Fruit fly (Drosophila melanogaster) whole organism, embryonic: Measurements from ENCODE around the gene Pld3.
A peak's percentile ranks its signal among the peaks of the same experiment; 100 is the strongest.

Experiments used
- Ada2b ChIP-seq: fragments of 200-800 bp; sonication (Bioruptor generic); IDR thresholded peaks from 2 replicates; pipeline ENCODE4 v1.3.6; 2022; ENCODE audit warnings: missing biosample characterization, missing genetic modification characterization
- Atf-2 ChIP-seq: fragments of 200-800 bp; sonication (Bioruptor generic); optimal IDR thresholded peaks from 2 replicates; lab custom pipeline; 2016; ENCODE audit warnings: missing biosample characterization, missing genetic modification characterization
- B-H2 ChIP-seq: fragments of 200-800 bp; sonication (Bioruptor generic); optimal IDR thresholded peaks from 2 replicates; lab custom pipeline; 2018; ENCODE audit warnings: missing biosample characterization, mild to moderate bottlenecking, missing genetic modification characterization
- CG10267 ChIP-seq: fragments of 200-800 bp; sonication (Bioruptor generic); optimal IDR thresholded peaks from 2 replicates; lab custom pipeline; 2018; ENCODE audit warnings: missing biosample characterization, mild to moderate bottlenecking, missing genetic modification characterization, moderate library complexity
- CG10321 ChIP-seq: fragments of 200-800 bp; sonication (Bioruptor generic); IDR thresholded peaks from 2 replicates; pipeline ENCODE4 v1.3.6; 2022; ENCODE audit warnings: missing biosample characterization, missing genetic modification characterization
- CG10654 ChIP-seq: fragments of 200-800 bp; sonication (Bioruptor generic); optimal IDR thresholded peaks from 2 replicates; lab custom pipeline; 2016; ENCODE audit warnings: missing biosample characterization, missing genetic modification characterization
- CG11085 ChIP-seq: fragments of 200-800 bp; sonication (Bioruptor generic); IDR thresholded peaks from 2 replicates; pipeline ENCODE4 v1.3.6; 2022; ENCODE audit warnings: missing biosample characterization, missing genetic modification characterization
- CG11695 ChIP-seq: fragments of 200-800 bp; sonication (Bioruptor generic); IDR thresholded peaks from 3 replicates; pipeline ENCODE4 v1.3.6; 2022; ENCODE audit warnings: missing biosample characterization, missing genetic modification characterization
- CG1233 ChIP-seq: fragments of 200-800 bp; sonication (Bioruptor generic); optimal IDR thresholded peaks from 4 replicates; lab custom pipeline; 2018; ENCODE audit warnings: missing biosample characterization, mild to moderate bottlenecking, missing genetic modification characterization
- CG14050 ChIP-seq: fragments of 200-800 bp; sonication (Bioruptor generic); IDR thresholded peaks from 3 replicates; pipeline ENCODE4 v1.3.6; 2022; ENCODE audit warnings: missing biosample characterization, missing genetic modification characterization
- CG15514 ChIP-seq: fragments of 200-800 bp; sonication (Bioruptor generic); optimal IDR thresholded peaks from 3 replicates; lab custom pipeline; 2017; ENCODE audit warnings: missing biosample characterization, missing genetic modification characterization, mild to moderate bottlenecking, moderate library complexity, missing genetic modification reagents
- CG1603 ChIP-seq: fragments of 200-800 bp; sonication (Bioruptor generic); optimal IDR thresholded peaks from 2 replicates; lab custom pipeline; 2019; ENCODE audit warnings: missing biosample characterization, mild to moderate bottlenecking, missing genetic modification characterization, moderate library complexity
- CG17328 ChIP-seq: fragments of 200-800 bp; sonication (Bioruptor generic); IDR thresholded peaks from 2 replicates; pipeline ENCODE4 v1.3.6; 2022; ENCODE audit warnings: missing biosample characterization, missing genetic modification characterization
- CG18262 ChIP-seq: fragments of 200-800 bp; optimal IDR thresholded peaks from 3 replicates; lab custom pipeline; 2019; ENCODE audit warnings: missing biosample characterization, mild to moderate bottlenecking, missing genetic modification characterization, moderate library complexity
- CG18476 ChIP-seq: fragments of 200-800 bp; sonication (Bioruptor generic); optimal IDR thresholded peaks from 2 replicates; lab custom pipeline; 2016; ENCODE audit warnings: missing biosample characterization, mild to moderate bottlenecking, missing genetic modification characterization
- CG30403 ChIP-seq: fragments of 200-800 bp; sonication (Bioruptor generic); optimal IDR thresholded peaks from 3 replicates; lab custom pipeline; 2016; ENCODE audit warnings: missing biosample characterization, missing genetic modification characterization
- CG34376 ChIP-seq: fragments of 200-800 bp; sonication (Bioruptor generic); optimal IDR thresholded peaks from 2 replicates; lab custom pipeline; 2018; ENCODE audit warnings: missing biosample characterization, mild to moderate bottlenecking, missing genetic modification characterization
- CoRest ChIP-seq: fragments of 200-800 bp; sonication (Bioruptor generic); optimal IDR thresholded peaks from 3 replicates; lab custom pipeline; 2018; ENCODE audit warnings: missing biosample characterization, mild to moderate bottlenecking, missing genetic modification characterization, moderate library complexity
- Dll ChIP-seq: fragments of 200-800 bp; sonication (Bioruptor generic); IDR thresholded peaks from 4 replicates; pipeline ENCODE4 v1.3.6; 2022; ENCODE audit warnings: missing biosample characterization, missing genetic modification characterization; ENCODE audit not compliant: partially characterized antibody
- Eip74EF ChIP-seq, 2 experiments: fragments of 200-800 bp in 1 of 2; fragments of >200 bp in 1 of 2; sonication (Bioruptor generic) in 1 of 2; optimal IDR thresholded peaks; 2 replicates each; lab custom pipeline; 2017 to 2019; ENCODE audit warnings: missing biosample characterization in 2 of 2, missing genetic modification characterization in 2 of 2, mild to moderate bottlenecking in 1 of 2, moderate library complexity in 1 of 2
- Ets65A ChIP-seq: fragments of 200-800 bp; sonication (Bioruptor generic); peaks from one replicate; lab custom pipeline; 2016; ENCODE audit warnings: missing biosample characterization, missing genetic modification characterization
- Ets97D ChIP-seq: fragments of 200-800 bp; sonication (Bioruptor generic); optimal IDR thresholded peaks from 3 replicates; lab custom pipeline; 2016; ENCODE audit warnings: missing biosample characterization, missing genetic modification characterization
- H2.0 ChIP-seq: fragments of 200-800 bp; sonication (Bioruptor generic); IDR thresholded peaks from 2 replicates; pipeline ENCODE4 v1.3.6; 2022; ENCODE audit warnings: missing biosample characterization, missing genetic modification characterization
- HLHmδ ChIP-seq: fragments of 200-800 bp; sonication (Bioruptor generic); optimal IDR thresholded peaks from 2 replicates; lab custom pipeline; 2018; ENCODE audit warnings: missing biosample characterization, mild to moderate bottlenecking, missing genetic modification characterization, moderate library complexity
- Hr3 ChIP-seq: fragments of 200-800 bp; sonication (Bioruptor generic); optimal IDR thresholded peaks from 3 replicates; lab custom pipeline; 2016; ENCODE audit warnings: missing biosample characterization, missing genetic modification characterization
- Lhr ChIP-seq: fragments of 200-800 bp; sonication (Bioruptor generic); optimal IDR thresholded peaks from 3 replicates; lab custom pipeline; 2017; ENCODE audit warnings: mild to moderate bottlenecking, missing biosample characterization, missing genetic modification reagents, missing genetic modification characterization
- Oaz ChIP-seq: fragments of 200-800 bp; sonication (Bioruptor generic); IDR thresholded peaks from 2 replicates; pipeline ENCODE4 v1.3.6; 2022; ENCODE audit warnings: missing biosample characterization, missing genetic modification characterization
- Sin3A ChIP-seq: fragments of >200 bp; optimal IDR thresholded peaks from 2 replicates; lab custom pipeline; 2018
- btn ChIP-seq: fragments of 200-800 bp; sonication (Bioruptor generic); optimal IDR thresholded peaks from 2 replicates; lab custom pipeline; 2016; ENCODE audit warnings: missing biosample characterization, missing genetic modification characterization
- chif ChIP-seq, 2 experiments: fragments of 200-800 bp; sonication (Bioruptor generic); optimal IDR thresholded peaks; 3 replicates each; lab custom pipeline; 2016; ENCODE audit warnings: missing biosample characterization in 2 of 2, missing genetic modification characterization in 2 of 2
- croc ChIP-seq: fragments of 200-800 bp; sonication (Bioruptor generic); conservative IDR thresholded peaks from 3 replicates; pipeline ENCODE4 v1.3.6; 2022; ENCODE audit warnings: missing biosample characterization, missing genetic modification characterization
- crp ChIP-seq, 2 experiments: fragments of 200-800 bp; sonication (Bioruptor generic); optimal IDR thresholded peaks; 2 replicates in 1 of 2; 3 replicates in 1 of 2; lab custom pipeline; 2017; ENCODE audit warnings: missing biosample characterization in 2 of 2, missing genetic modification characterization in 2 of 2, mild to moderate bottlenecking in 1 of 2, moderate library complexity in 1 of 2
- disco-r ChIP-seq: fragments of 200-800 bp; sonication (Bioruptor generic); optimal IDR thresholded peaks from 2 replicates; lab custom pipeline; 2016; ENCODE audit warnings: missing biosample characterization, missing genetic modification characterization
- emc ChIP-seq: fragments of 200-800 bp; sonication (Bioruptor generic); optimal IDR thresholded peaks from 2 replicates; lab custom pipeline; 2016; ENCODE audit warnings: missing biosample characterization, missing genetic modification characterization
- ftz-f1 ChIP-seq: fragments of 200-800 bp; sonication (Bioruptor generic); optimal IDR thresholded peaks from 2 replicates; lab custom pipeline; 2016; ENCODE audit warnings: missing biosample characterization, missing genetic modification characterization
- gfzf ChIP-seq: fragments of 200-800 bp; sonication (Bioruptor generic); optimal IDR thresholded peaks from 2 replicates; lab custom pipeline; 2016; ENCODE audit warnings: missing biosample characterization, mild to moderate bottlenecking, missing genetic modification characterization, moderate library complexity
- gsb-n ChIP-seq: fragments of 200-800 bp; sonication (Bioruptor generic); optimal IDR thresholded peaks from 3 replicates; lab custom pipeline; 2018; ENCODE audit warnings: missing biosample characterization, mild to moderate bottlenecking, missing genetic modification characterization
- h ChIP-seq: fragments of >200 bp; optimal IDR thresholded peaks from 2 replicates; lab custom pipeline; 2017
- hkb ChIP-seq, 2 experiments: fragments of 200-800 bp in 1 of 2; fragments of >200 bp in 1 of 2; sonication (Bioruptor generic) in 1 of 2; IDR thresholded peaks in 1 of 2; optimal IDR thresholded peaks in 1 of 2; 2 replicates each; pipeline versions ENCODE4 v1.3.6 to Lab custom; 2017 to 2022; ENCODE audit warnings: missing biosample characterization in 1 of 2, missing genetic modification characterization in 1 of 2
- lbe ChIP-seq: fragments of 200-800 bp; sonication (Bioruptor generic); optimal IDR thresholded peaks from 2 replicates; lab custom pipeline; 2016; ENCODE audit warnings: missing biosample characterization, mild to moderate bottlenecking, missing genetic modification characterization
- lov ChIP-seq, 2 experiments: fragments of 200-800 bp in 1 of 2; fragments of >200 bp in 1 of 2; sonication (Bioruptor generic) in 1 of 2; IDR thresholded peaks in 1 of 2; optimal IDR thresholded peaks in 1 of 2; 2 replicates in 1 of 2; 3 replicates in 1 of 2; pipeline versions ENCODE4 v1.3.6 to Lab custom; 2017 to 2022; ENCODE audit warnings: missing biosample characterization in 1 of 2, missing genetic modification characterization in 1 of 2
- odd ChIP-seq: fragments of 200-800 bp; sonication (Bioruptor generic); optimal IDR thresholded peaks from 2 replicates; lab custom pipeline; 2017; ENCODE audit warnings: missing biosample characterization, mild to moderate bottlenecking, missing genetic modification characterization
- org-1 ChIP-seq: fragments of 200-800 bp; sonication (Bioruptor generic); optimal IDR thresholded peaks from 2 replicates; lab custom pipeline; 2017; ENCODE audit warnings: missing biosample characterization, missing genetic modification characterization
- pros ChIP-seq: fragments of 200-800 bp; sonication (Bioruptor generic); optimal IDR thresholded peaks from 3 replicates; lab custom pipeline; 2019; ENCODE audit warnings: missing biosample characterization, mild to moderate bottlenecking, missing genetic modification characterization, moderate library complexity
- row ChIP-seq: fragments of 200-800 bp; sonication (Bioruptor generic); IDR thresholded peaks from 3 replicates; pipeline ENCODE4 v1.3.6; 2022; ENCODE audit warnings: missing biosample characterization, missing genetic modification characterization
- sens ChIP-seq: fragments of 200-800 bp; sonication (Bioruptor generic); peaks from one replicate; lab custom pipeline; 2016; ENCODE audit warnings: missing biosample characterization, missing genetic modification characterization
- sisA ChIP-seq: fragments of 200-800 bp; sonication (Bioruptor generic); IDR thresholded peaks from 2 replicates; pipeline ENCODE4 v1.3.6; 2022; ENCODE audit warnings: missing biosample characterization, missing genetic modification characterization
- slp2 ChIP-seq: fragments of 200-800 bp; sonication (Bioruptor generic); optimal IDR thresholded peaks from 2 replicates; lab custom pipeline; 2016; ENCODE audit warnings: missing biosample characterization, missing genetic modification characterization
- sr ChIP-seq: fragments of 200-800 bp; sonication (Bioruptor generic); IDR thresholded peaks from 3 replicates; pipeline ENCODE4 v1.3.6; 2022; ENCODE audit warnings: missing biosample characterization, missing genetic modification characterization
- tna ChIP-seq: fragments of 200-800 bp; sonication (Bioruptor generic); IDR thresholded peaks from 2 replicates; pipeline ENCODE4 v1.3.6; 2022; ENCODE audit warnings: missing biosample characterization, missing genetic modification characterization; ENCODE audit not compliant: partially characterized antibody
- zfh1 ChIP-seq: fragments of 200-800 bp; sonication (Bioruptor generic); IDR thresholded peaks from 3 replicates; pipeline ENCODE4 v1.3.6; 2022; ENCODE audit warnings: missing biosample characterization, missing genetic modification characterization

Pld3 gene

dm6 chr2L:21166422-21166821 lies 7.8 kb downstream of the Pld3 start (continued):
- TF ChIP-seq hkb (optimal IDR thresholded peaks at IDR 0.05; lab: Kevin White, UChicago) (no peak), hkb (GFP tag; IDR thresholded peaks at IDR 0.05; lab: Robert Waterston, UW) (no peak), Hr3 (GFP tag; lab: Kevin White, UChicago) (no peak), lbe (GFP tag; lab: Kevin White, UChicago) (no peak), crp (GFP tag; optimal IDR thresholded peaks at IDR 0.05; lab: Kevin White, UChicago) (peak; percentile 25 to 88), Oaz (no peak), CG34376 (no peak), gsb-n (tag; lab: Kevin White, UChicago) (no peak), row (peak; percentile 33; the same call in 1 of the 3 replicates), pros (GFP tag; lab: Kevin White, UChicago) (no peak), Sin3A (lab: Kevin White, UChicago) (peak; percentile 23), sr (GFP tag; lab: Robert Waterston, UW) (no peak), Eip74EF (GFP tag; optimal IDR thresholded peaks at IDR 0.05; lab: Kevin White, UChicago) (no peak), HLHmδ (GFP tag; lab: Kevin White, UChicago) (no peak), CG30403 (no peak), B-H2 (peak; percentile 15), lov (optimal IDR thresholded peaks at IDR 0.05; lab: Kevin White, UChicago) (no peak), lov (GFP tag; IDR thresholded peaks at IDR 0.05; lab: Robert Waterston, UW) (no peak), H2.0 (GFP tag; lab: Robert Waterston, UW) (no peak), disco-r (no peak), tna (GFP tag; lab: Robert Waterston, UW) (no peak), h (no peak), sisA (GFP tag; lab: Robert Waterston, UW) (no peak), CG11695 (GFP tag; lab: Robert Waterston, UW) (no peak), slp2 (GFP tag; lab: Kevin White, UChicago) (no peak), emc (GFP tag; lab: Kevin White, UChicago) (no peak), Ets65A (peak; percentile 46), Atf-2 (GFP tag; lab: Kevin White, UChicago) (no peak), CG10267 (tag; lab: Kevin White, UChicago) (peak; percentile 89), CoRest (tag; lab: Kevin White, UChicago) (peak; percentile 22), CG14050 (GFP tag; lab: Robert Waterston, UW) (no peak), CG10321 (GFP tag; lab: Robert Waterston, UW) (no peak), CG1603 (peak; percentile 36), CG18476 (GFP tag; lab: Kevin White, UChicago) (no peak), btn (no peak), Ada2b (GFP tag; lab: Robert Waterston, UW) (0 out of 2 replicates have a peak, but pooled peaks have one; percentile 7), CG1233 (GFP tag; lab: Kevin White, UChicago) (no peak), CG15514 (GFP tag; lab: Kevin White, UChicago) (peak; percentile 55), CG18262 (tag; lab: Kevin White, UChicago) (no peak), odd (GFP tag; lab: Kevin White, UChicago) (no peak), croc (GFP tag; lab: Robert Waterston, UW) (no peak), org-1 (GFP tag; lab: Kevin White, UChicago) (no peak), Lhr (no peak), CG11085 (GFP tag; lab: Robert Waterston, UW) (no peak), Ets97D (GFP tag; lab: Kevin White, UChicago) (peak; percentile 10), gfzf (peak; percentile 18), Dll (no peak), sens (GFP tag; lab: Kevin White, UChicago) (peak; percentile 11), ftz-f1 (no peak), CG17328 (0 out of 2 replicates have a peak, but pooled peaks have one; percentile 5), chif (GFP tag; optimal IDR thresholded peaks at IDR 0.05; lab: Kevin White, UChicago) (no peak), CG10654 (no peak), zfh1 (GFP tag; lab: Robert Waterston, UW) (no peak)
